Fruit fly (Drosophila melanogaster) whole organism, embryonic: ENCODE data around the gene CG31343.

ENCODE experiments used
- ATbp ChIP-seq: fragments of 200-800 bp; sonication (Bioruptor generic); optimal IDR thresholded peaks from 2 replicates; lab custom pipeline; 2017; ENCODE audit warnings: missing biosample characterization, mild to moderate bottlenecking, missing genetic modification characterization, missing genetic modification reagents
- BtbVII ChIP-seq: fragments of 200-800 bp; sonication (Bioruptor generic); optimal IDR thresholded peaks from 3 replicates; lab custom pipeline; 2017; ENCODE audit warnings: missing biosample characterization, mild to moderate bottlenecking, missing genetic modification characterization
- CG11247 ChIP-seq: fragments of 200-800 bp; sonication (Bioruptor generic); IDR thresholded peaks from 2 replicates; pipeline ENCODE4 v1.3.6; 2022; ENCODE audit warnings: missing biosample characterization, missing genetic modification characterization
- CG11398 ChIP-seq: fragments of 200-800 bp; sonication (Bioruptor generic); optimal IDR thresholded peaks from 2 replicates; lab custom pipeline; 2016; ENCODE audit warnings: missing biosample characterization, missing genetic modification characterization
- CG11696 ChIP-seq: fragments of 200-800 bp; sonication (Bioruptor generic); IDR thresholded peaks from 2 replicates; pipeline ENCODE4 v1.3.6; 2022; ENCODE audit warnings: missing biosample characterization, missing genetic modification characterization
- CG12071 ChIP-seq: fragments of 200-800 bp; sonication (Bioruptor generic); optimal IDR thresholded peaks from 3 replicates; lab custom pipeline; 2018; ENCODE audit warnings: missing biosample characterization, mild to moderate bottlenecking, missing genetic modification characterization
- CG12155 ChIP-seq: fragments of 200-800 bp; sonication (Bioruptor generic); optimal IDR thresholded peaks from 3 replicates; lab custom pipeline; 2016; ENCODE audit warnings: missing biosample characterization, missing genetic modification characterization
- CG13894 ChIP-seq: fragments of 200-800 bp; sonication (Bioruptor generic); optimal IDR thresholded peaks from 3 replicates; lab custom pipeline; 2018; ENCODE audit warnings: missing biosample characterization, mild to moderate bottlenecking, missing genetic modification characterization, moderate library complexity
- CG14014 ChIP-seq: fragments of 200-800 bp; sonication (Bioruptor generic); IDR thresholded peaks from 2 replicates; pipeline ENCODE4 v1.3.6; 2022; ENCODE audit warnings: missing biosample characterization, missing genetic modification characterization
- CG14710 ChIP-seq: fragments of 200-800 bp; sonication (Bioruptor generic); optimal IDR thresholded peaks from 3 replicates; lab custom pipeline; 2019; ENCODE audit warnings: missing biosample characterization, mild to moderate bottlenecking, missing genetic modification characterization, moderate library complexity
- CG14965 ChIP-seq: fragments of 200-800 bp; sonication (Bioruptor generic); optimal IDR thresholded peaks from 2 replicates; lab custom pipeline; 2016; ENCODE audit warnings: missing biosample characterization, missing genetic modification characterization, borderline replicate concordance
- CG15073 ChIP-seq: fragments of 200-800 bp; sonication (Bioruptor generic); optimal IDR thresholded peaks from 2 replicates; lab custom pipeline; 2016; ENCODE audit warnings: missing biosample characterization, missing genetic modification characterization
- CG15479 ChIP-seq: fragments of 200-800 bp; sonication (Bioruptor generic); optimal IDR thresholded peaks from 3 replicates; lab custom pipeline; 2019; ENCODE audit warnings: missing biosample characterization, mild to moderate bottlenecking, missing genetic modification characterization, moderate library complexity
- CG16779 ChIP-seq: fragments of 200-800 bp; sonication (Bioruptor generic); IDR thresholded peaks from 2 replicates; pipeline ENCODE4 v1.3.6; 2022; ENCODE audit warnings: missing biosample characterization, missing genetic modification characterization
- CG17186 ChIP-seq: fragments of 200-800 bp; sonication (Bioruptor generic); optimal IDR thresholded peaks from 3 replicates; lab custom pipeline; 2017; ENCODE audit warnings: missing biosample characterization, missing genetic modification reagents, missing genetic modification characterization
- CG17568 ChIP-seq: fragments of 200-800 bp; sonication (Bioruptor generic); optimal IDR thresholded peaks from 2 replicates; lab custom pipeline; 2018; ENCODE audit warnings: missing biosample characterization, mild to moderate bottlenecking, missing genetic modification characterization, moderate library complexity
- CG17829 ChIP-seq: fragments of 200-800 bp; optimal IDR thresholded peaks from 2 replicates; lab custom pipeline; 2019; ENCODE audit warnings: missing biosample characterization, mild to moderate bottlenecking, missing genetic modification characterization, moderate library complexity
- CG2875 ChIP-seq: fragments of 200-800 bp; sonication (Bioruptor generic); optimal IDR thresholded peaks from 2 replicates; lab custom pipeline; 2017; ENCODE audit warnings: missing biosample characterization, mild to moderate bottlenecking, missing genetic modification characterization, missing genetic modification reagents
- CG30431 ChIP-seq: fragments of 200-800 bp; sonication (Bioruptor generic); optimal IDR thresholded peaks from 2 replicates; lab custom pipeline; 2017; ENCODE audit warnings: missing biosample characterization, missing genetic modification characterization
- CG31224 ChIP-seq: fragments of 200-800 bp; sonication (Bioruptor generic); IDR thresholded peaks from 2 replicates; pipeline ENCODE4 v1.3.6; 2022; ENCODE audit warnings: missing biosample characterization, missing genetic modification characterization
- CG32532 ChIP-seq: fragments of 200-800 bp; sonication (Bioruptor generic); IDR thresholded peaks from 2 replicates; pipeline ENCODE4 v1.3.6; 2022; ENCODE audit warnings: missing biosample characterization, missing genetic modification characterization
- CG32772 ChIP-seq: fragments of 200-800 bp; sonication (Bioruptor generic); IDR thresholded peaks from 2 replicates; pipeline ENCODE4 v1.3.6; 2022; ENCODE audit warnings: missing biosample characterization, missing genetic modification characterization
- CG33557 ChIP-seq: fragments of 200-800 bp; sonication (Bioruptor generic); optimal IDR thresholded peaks from 2 replicates; lab custom pipeline; 2019; ENCODE audit warnings: missing biosample characterization, mild to moderate bottlenecking, missing genetic modification characterization, moderate library complexity
- CG3407 ChIP-seq: fragments of 200-800 bp; sonication (Bioruptor generic); optimal IDR thresholded peaks from 2 replicates; lab custom pipeline; 2018; ENCODE audit warnings: missing biosample characterization, mild to moderate bottlenecking, missing genetic modification characterization
- CG4328 ChIP-seq: fragments of 200-800 bp; sonication (Bioruptor generic); optimal IDR thresholded peaks from 3 replicates; lab custom pipeline; 2017; ENCODE audit warnings: missing biosample characterization, missing genetic modification reagents, missing genetic modification characterization
- CG6175 ChIP-seq: fragments of 200-800 bp; sonication (Bioruptor generic); IDR thresholded peaks from 3 replicates; pipeline ENCODE4 v1.3.6; 2022; ENCODE audit warnings: missing biosample characterization, missing genetic modification characterization
- CG6813 ChIP-seq: fragments of 200-800 bp; sonication (Bioruptor generic); optimal IDR thresholded peaks from 2 replicates; lab custom pipeline; 2017; ENCODE audit warnings: missing biosample characterization, missing genetic modification characterization, mild to moderate bottlenecking, moderate library complexity, missing genetic modification reagents
- CG9932 ChIP-seq: fragments of 200-800 bp; sonication (Bioruptor generic); IDR thresholded peaks from 2 replicates; pipeline ENCODE4 v1.3.6; 2022; ENCODE audit warnings: missing biosample characterization, missing genetic modification characterization
- D ChIP-seq, 2 experiments: fragments of 200-800 bp in 1 of 2; fragments of >200 bp in 1 of 2; sonication (Bioruptor generic) in 1 of 2; optimal IDR thresholded peaks; 2 replicates in 1 of 2; 3 replicates in 1 of 2; lab custom pipeline; 2017; ENCODE audit warnings: mild to moderate bottlenecking in 1 of 2, missing biosample characterization in 1 of 2, missing genetic modification characterization in 1 of 2, missing genetic modification reagents in 1 of 2
- H2.0 ChIP-seq: fragments of 200-800 bp; sonication (Bioruptor generic); IDR thresholded peaks from 2 replicates; pipeline ENCODE4 v1.3.6; 2022; ENCODE audit warnings: missing biosample characterization, missing genetic modification characterization
- Hey ChIP-seq: fragments of 200-800 bp; sonication (Bioruptor generic); optimal IDR thresholded peaks from 3 replicates; lab custom pipeline; 2018; ENCODE audit warnings: missing biosample characterization, mild to moderate bottlenecking, missing genetic modification characterization
- HmgZ ChIP-seq: fragments of 200-800 bp; sonication (Bioruptor generic); optimal IDR thresholded peaks from 2 replicates; lab custom pipeline; 2018; ENCODE audit warnings: missing biosample characterization, mild to moderate bottlenecking, missing genetic modification characterization
- Hr78 ChIP-seq, 2 experiments: fragments of 200-800 bp in 1 of 2; fragments of >200 bp in 1 of 2; sonication (Bioruptor generic) in 1 of 2; optimal IDR thresholded peaks; 2 replicates each; lab custom pipeline; 2017 to 2019; ENCODE audit warnings: missing biosample characterization in 2 of 2, missing genetic modification characterization in 2 of 2, mild to moderate bottlenecking in 1 of 2, moderate library complexity in 1 of 2
- MTF-1 ChIP-seq: fragments of 200-800 bp; sonication (Bioruptor generic); optimal IDR thresholded peaks from 2 replicates; lab custom pipeline; 2018; ENCODE audit warnings: missing biosample characterization, mild to moderate bottlenecking, missing genetic modification characterization, borderline replicate concordance
- TFAM ChIP-seq: fragments of 200-800 bp; sonication (Bioruptor generic); optimal IDR thresholded peaks from 2 replicates; lab custom pipeline; 2017; ENCODE audit warnings: missing biosample characterization, missing genetic modification characterization, inconsistent platforms
- Xrp1 ChIP-seq: fragments of 200-800 bp; sonication (Bioruptor generic); IDR thresholded peaks from 2 replicates; pipeline ENCODE4 v1.3.6; 2022; ENCODE audit warnings: missing biosample characterization, missing genetic modification characterization
- ase ChIP-seq: fragments of 200-800 bp; sonication (Bioruptor generic); IDR thresholded peaks from 3 replicates; pipeline ENCODE4 v1.3.6; 2022; ENCODE audit warnings: missing biosample characterization, missing genetic modification characterization
- caup ChIP-seq: fragments of 200-800 bp; sonication (Bioruptor generic); optimal IDR thresholded peaks from 3 replicates; lab custom pipeline; 2017; ENCODE audit warnings: missing biosample characterization, mild to moderate bottlenecking, missing genetic modification characterization, moderate library complexity; ENCODE audit not compliant: severe bottlenecking
- da ChIP-seq: fragments of 200-800 bp; sonication (Bioruptor generic); optimal IDR thresholded peaks from 2 replicates; lab custom pipeline; 2016; ENCODE audit warnings: missing biosample characterization, missing genetic modification characterization
- grn ChIP-seq: fragments of 200-800 bp; sonication (Bioruptor generic); optimal IDR thresholded peaks from 3 replicates; lab custom pipeline; 2017; ENCODE audit warnings: missing biosample characterization, missing genetic modification characterization
- gsb ChIP-seq: fragments of 200-800 bp; sonication (Bioruptor generic); IDR thresholded peaks from 2 replicates; pipeline ENCODE4 v1.3.6; 2022; ENCODE audit warnings: missing biosample characterization, missing genetic modification characterization
- hb ChIP-seq: fragments of 200-800 bp; sonication (Bioruptor generic); IDR thresholded peaks from 3 replicates; pipeline ENCODE4 v1.3.6; 2022; ENCODE audit warnings: missing biosample characterization, missing genetic modification characterization; ENCODE audit not compliant: partially characterized antibody
- onecut ChIP-seq: fragments of 200-800 bp; sonication (Bioruptor generic); IDR thresholded peaks from 2 replicates; pipeline ENCODE4 v1.3.6; 2022; ENCODE audit warnings: missing biosample characterization, missing genetic modification characterization
- ranshi ChIP-seq: fragments of 200-800 bp; sonication (Bioruptor generic); IDR thresholded peaks from 2 replicates; pipeline ENCODE4 v1.3.6; 2022; ENCODE audit warnings: missing biosample characterization, missing genetic modification characterization
- rib ChIP-seq: fragments of 200-800 bp; sonication (Bioruptor generic); IDR thresholded peaks from 2 replicates; pipeline ENCODE4 v1.3.6; 2022; ENCODE audit warnings: missing biosample characterization, missing genetic modification characterization
- ro ChIP-seq: fragments of 200-800 bp; sonication (Bioruptor generic); IDR thresholded peaks from 2 replicates; pipeline ENCODE4 v1.3.6; 2022; ENCODE audit warnings: missing biosample characterization, missing genetic modification characterization
- sob ChIP-seq: fragments of 200-800 bp; sonication (Bioruptor generic); IDR thresholded peaks from 2 replicates; pipeline ENCODE4 v1.3.6; 2022; ENCODE audit warnings: missing biosample characterization, missing genetic modification characterization
- unpg ChIP-seq: fragments of 200-800 bp; sonication (Bioruptor generic); optimal IDR thresholded peaks from 3 replicates; lab custom pipeline; 2018; ENCODE audit warnings: missing biosample characterization, mild to moderate bottlenecking, missing genetic modification characterization, moderate library complexity
- usp ChIP-seq: fragments of >200 bp; optimal IDR thresholded peaks from 2 replicates; lab custom pipeline; 2017; ENCODE audit warnings: missing biosample characterization, missing genetic modification characterization
- wdn ChIP-seq: fragments of 200-800 bp; sonication (Bioruptor generic); IDR thresholded peaks from 2 replicates; pipeline ENCODE4 v1.3.6; 2022; ENCODE audit warnings: missing biosample characterization, missing genetic modification characterization
- zen2 ChIP-seq: fragments of 200-800 bp; sonication (Bioruptor generic); IDR thresholded peaks from 3 replicates; pipeline ENCODE4 v1.3.6; 2022; ENCODE audit warnings: missing biosample characterization, missing genetic modification characterization; ENCODE audit not compliant: partially characterized antibody

Gene CG31343

DNA sequence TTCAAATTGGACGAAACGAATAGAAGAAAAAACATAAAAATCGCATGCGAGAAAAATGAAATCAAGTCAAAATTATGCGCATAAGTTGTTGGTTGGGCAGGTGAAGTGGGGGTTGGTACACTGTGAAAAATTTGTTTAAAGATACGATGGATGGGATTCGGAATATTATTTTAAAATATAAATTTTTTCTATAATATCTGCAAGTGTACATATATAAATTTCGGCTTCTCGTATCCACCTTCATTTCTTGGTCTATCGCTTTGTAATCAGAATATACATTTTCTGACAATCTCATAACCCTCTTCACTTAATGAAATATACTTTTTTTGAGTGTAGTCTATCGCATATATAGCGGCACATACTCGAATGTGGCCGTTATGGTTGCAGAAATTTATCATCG, 41.7 kb upstream of the CG31343 start (continued):
- TF ChIP-seq CG13894 (tag; lab: Kevin White, UChicago), result no peak
- peak; percentile 17; the same call in 1 of the 2 replicates for TF ChIP-seq Xrp1 (GFP tag; lab: Robert Waterston, UW)
- no peak for TF ChIP-seq CG6175
- no peak for TF ChIP-seq CG32772 (GFP tag; lab: Robert Waterston, UW)
- no peak for TF ChIP-seq CG14710
- TF ChIP-seq usp (GFP tag; lab: Kevin White, UChicago), result no peak
- TF ChIP-seq rib, result no peak
- TF ChIP-seq CG14965, result no peak
- no peak for TF ChIP-seq wdn
- TF ChIP-seq CG15479 (GFP tag; lab: Kevin White, UChicago), result no peak
- no peak for TF ChIP-seq MTF-1 (GFP tag; lab: Kevin White, UChicago)
- no peak for TF ChIP-seq CG33557 (GFP tag; lab: Kevin White, UChicago)
- TF ChIP-seq CG14014 (GFP tag; lab: Robert Waterston, UW), result no peak
- no peak for TF ChIP-seq CG6813
- TF ChIP-seq ATbp, result peak; percentile 13
- TF ChIP-seq CG12155 (GFP tag; lab: Kevin White, UChicago), result no peak
- TF ChIP-seq BtbVII (GFP tag; lab: Kevin White, UChicago), result peak; percentile 0
- 0 out of 2 replicates have a peak, but pooled peaks have one; percentile 9 for TF ChIP-seq ranshi (GFP tag; lab: Robert Waterston, UW)
- TF ChIP-seq gsb (GFP tag; lab: Robert Waterston, UW), result no peak
- no peak for TF ChIP-seq da (GFP tag; lab: Kevin White, UChicago)
- no peak for TF ChIP-seq HmgZ (tag; lab: Kevin White, UChicago)
- no peak for TF ChIP-seq Hr78 (GFP tag; optimal IDR thresholded peaks at IDR 0.05; lab: Kevin White, UChicago)
- TF ChIP-seq CG17186, result no peak
- TF ChIP-seq CG12071 (GFP tag; lab: Kevin White, UChicago), result no peak
- TF ChIP-seq CG15073 (GFP tag; lab: Kevin White, UChicago), result no peak
- TF ChIP-seq ro (GFP tag; lab: Robert Waterston, UW), result no peak
- TF ChIP-seq unpg (GFP tag; lab: Kevin White, UChicago), result peak; percentile 49
- no peak for TF ChIP-seq sob (GFP tag; lab: Robert Waterston, UW)
- TF ChIP-seq grn (GFP tag; lab: Kevin White, UChicago), result no peak
- no peak for TF ChIP-seq CG3407 (GFP tag; lab: Kevin White, UChicago)
- no peak for TF ChIP-seq Hey (tag; lab: Kevin White, UChicago)
- TF ChIP-seq hb (GFP tag; lab: Robert Waterston, UW), result no peak
- no peak for TF ChIP-seq CG11247
- no peak for TF ChIP-seq CG2875 (GFP tag; lab: Kevin White, UChicago)
- TF ChIP-seq CG17829 (tag; lab: Kevin White, UChicago), result no peak
- no peak for TF ChIP-seq CG11696
- no peak for TF ChIP-seq CG31224 (GFP tag; lab: Robert Waterston, UW)
- no peak for TF ChIP-seq CG9932 (GFP tag; lab: Robert Waterston, UW)
- no peak for TF ChIP-seq caup (GFP tag; lab: Kevin White, UChicago)
- no peak for TF ChIP-seq CG16779 (GFP tag; lab: Robert Waterston, UW)
- no peak for TF ChIP-seq onecut
- TF ChIP-seq CG4328, result no peak
- TF ChIP-seq CG11398 (GFP tag; lab: Kevin White, UChicago), result no peak
- no peak for TF ChIP-seq TFAM (GFP tag; lab: Kevin White, UChicago)
- TF ChIP-seq CG32532, result no peak
- no peak for TF ChIP-seq zen2
- no peak for TF ChIP-seq H2.0 (GFP tag; lab: Robert Waterston, UW)
- TF ChIP-seq CG17568 (GFP tag; lab: Kevin White, UChicago), result no peak
- no peak for TF ChIP-seq ase (GFP tag; lab: Robert Waterston, UW)
- TF ChIP-seq D (optimal IDR thresholded peaks at IDR 0.05; lab: Kevin White, UChicago), result no peak
- no peak for TF ChIP-seq D (GFP tag; optimal IDR thresholded peaks at IDR 0.05; lab: Kevin White, UChicago)
- peak; percentile 4 for TF ChIP-seq CG30431 (GFP tag; lab: Kevin White, UChicago)
